Worm (Caenorhabditis elegans): ENCODE measurements around the gene C42C1.8.

Gene C42C1.8

ce11 chrIV:12278507-12278906 lies 12.3 kb upstream of the C42C1.8 start, which contains the start of the genes tag-335 and vkmt-1:
TSS of gene tag-335 (minus strand) at chrIV:12278594.
TSS of gene vkmt-1 (plus strand) at chrIV:12278725.
- peak in 1 of 2 experiments; percentile 11 for TF ChIP-seq hif-1 (tag; optimal IDR thresholded peaks at IDR 0.05)
- TF ChIP-seq unc-62 (GFP tag; optimal IDR thresholded peaks at IDR 0.05 in 1 of 2), result peak in 1 of 2 experiments; percentile 84
- no peak for TF ChIP-seq unc-62 (tag; optimal IDR thresholded peaks at IDR 0.05)
- no peak for TF ChIP-seq arid-1 (GFP tag; conservative IDR thresholded peaks at IDR 0.05)
- TF ChIP-seq madf-5 (GFP tag; IDR thresholded peaks at IDR 0.05), result no peak
- TF ChIP-seq ceh-44 (GFP tag; IDR thresholded peaks at IDR 0.05), result no peak
- no peak for TF ChIP-seq hlh-30 (tag; optimal IDR thresholded peaks at IDR 0.05; ENCODE audit: insufficient read depth)
- TF ChIP-seq lsy-2 (tag; optimal IDR thresholded peaks at IDR 0.05), result peak in 1 of 2 experiments; percentile 72
- no peak for TF ChIP-seq aly-2 (tag; optimal IDR thresholded peaks at IDR 0.05)
- peak; percentile 88 for TF ChIP-seq mes-2 (tag; optimal IDR thresholded peaks at IDR 0.05; ENCODE audit: poor library complexity, severe bottlenecking)
- no peak for TF ChIP-seq lim-7 (GFP tag; IDR thresholded peaks at IDR 0.05)
- peak; percentile 50 for TF ChIP-seq unc-130 (GFP tag; optimal IDR thresholded peaks at IDR 0.05)
- peak; percentile 20 for TF ChIP-seq nhr-6 (tag; optimal IDR thresholded peaks at IDR 0.05)
- TF ChIP-seq lin-38 (GFP tag; IDR thresholded peaks at IDR 0.05), result no peak

- TF ChIP-seq dve-1 (tag; optimal IDR thresholded peaks at IDR 0.05; ENCODE audit: insufficient read depth) (peak; percentile 27), aha-1 (tag) (no peak), hlh-11 (tag; optimal IDR thresholded peaks at IDR 0.05) (peak; percentile 2), dmd-6 (GFP tag; IDR thresholded peaks at IDR 0.05) (peak; percentile 42; the same call in 1 of the 2 replicates), F10B5.3 (tag; optimal IDR thresholded peaks at IDR 0.05) (no peak), lin-38 (GFP tag; IDR thresholded peaks at IDR 0.05) (no peak), T20F7.1 (GFP tag; optimal IDR thresholded peaks at IDR 0.05) (no peak), nhr-28 (tag; optimal IDR thresholded peaks at IDR 0.05) (peak; percentile 20), F26F4.8 (GFP tag; conservative IDR thresholded peaks at IDR 0.05) (no peak), daf-12 (tag; optimal IDR thresholded peaks at IDR 0.05) (no peak), daf-16 (GFP tag; optimal IDR thresholded peaks at IDR 0.05) (no peak), daf-16 (tag; optimal IDR thresholded peaks at IDR 0.05) (peak; percentile 16)
Observed at ce11 chrIV:12279340-12279739, 11.5 kb upstream of the C42C1.8 start, which contains the start of gene ltah-1.1. TSS of gene ltah-1.1 (plus strand) at chrIV:12279622.

- no peak for TF ChIP-seq ZK337.2 (GFP tag; IDR thresholded peaks at IDR 0.05)
- no peak for TF ChIP-seq daf-12 (tag; optimal IDR thresholded peaks at IDR 0.05)
- peak; percentile 45 for TF ChIP-seq mes-2 (tag; optimal IDR thresholded peaks at IDR 0.05; ENCODE audit: poor library complexity, severe bottlenecking)
- peak; percentile 53 for TF ChIP-seq dpl-1 (GFP tag; optimal IDR thresholded peaks at IDR 0.05)
- TF ChIP-seq lin-15B (tag; optimal IDR thresholded peaks at IDR 0.05), result no peak
- no peak for TF ChIP-seq hlh-30 (tag; optimal IDR thresholded peaks at IDR 0.05; ENCODE audit: insufficient read depth)
- no peak for TF ChIP-seq T26A8.4 (GFP tag; IDR thresholded peaks at IDR 0.05)
- no peak for TF ChIP-seq tra-1 (GFP tag; IDR thresholded peaks at IDR 0.05)
- no peak for TF ChIP-seq Y5F2A.4 (GFP tag; optimal IDR thresholded peaks at IDR 0.05)
- no peak for TF ChIP-seq lin-29 (GFP tag; IDR thresholded peaks at IDR 0.05)
- no peak for TF ChIP-seq skn-1 (tag; optimal IDR thresholded peaks at IDR 0.05)
- TF ChIP-seq egl-27 (tag; optimal IDR thresholded peaks at IDR 0.05), result no peak
- no peak for TF ChIP-seq D1046.2 (GFP tag; IDR thresholded peaks at IDR 0.05)
- TF ChIP-seq lsy-2 (tag; optimal IDR thresholded peaks at IDR 0.05), result peak in 1 of 2 experiments; percentile 73
- no peak for TF ChIP-seq lin-13 (GFP tag; optimal IDR thresholded peaks at IDR 0.05)
- TF ChIP-seq F37D6.2 (tag; optimal IDR thresholded peaks at IDR 0.05), result no peak
- TF ChIP-seq ztf-7 (tag; optimal IDR thresholded peaks at IDR 0.05), result peak; percentile 73
- peak; percentile 7 for TF ChIP-seq dve-1 (tag; optimal IDR thresholded peaks at IDR 0.05; ENCODE audit: insufficient read depth)
- no peak for TF ChIP-seq nhr-102 (tag; optimal IDR thresholded peaks at IDR 0.05)
- no peak for TF ChIP-seq dmd-9 (GFP tag; IDR thresholded peaks at IDR 0.05)
- TF ChIP-seq ctbp-1 (GFP tag; IDR thresholded peaks at IDR 0.05), result no peak
- no peak for TF ChIP-seq pha-4 (GFP tag; IDR thresholded peaks at IDR 0.05)
- no peak for TF ChIP-seq pha-4 (tag; optimal IDR thresholded peaks at IDR 0.05)
- TF ChIP-seq unc-39 (tag; optimal IDR thresholded peaks at IDR 0.05), result no peak
- no peak for TF ChIP-seq hif-1 (tag; optimal IDR thresholded peaks at IDR 0.05)
- TF ChIP-seq fos-1 (tag; optimal IDR thresholded peaks at IDR 0.05), result no peak
- TF ChIP-seq fkh-10 (GFP tag; optimal IDR thresholded peaks at IDR 0.05), result no peak
- no peak for TF ChIP-seq egl-43 (GFP tag; IDR thresholded peaks at IDR 0.05)
- no peak for TF ChIP-seq nhr-41 (GFP tag; IDR thresholded peaks at IDR 0.05)
Observed at ce11 chrIV:12282157-12282789, 8.6 kb upstream of the C42C1.8 start, which contains the start of the genes C42C1.12 and C42C1.19. TSS of gene C42C1.12 (minus strand) at chrIV:12282207. TSS of gene C42C1.19 (plus strand) at chrIV:12282739.

Measured in whole organism, L4 larva.